Worm (Caenorhabditis elegans): ENCODE results near the gene F42A8.1.

The F42A8.1 gene

ce11 chrII:9305575-9305974 is 40.8 kb downstream of the F42A8.1 start:
- TF ChIP-seq ces-1 (GFP tag; optimal IDR thresholded peaks at IDR 0.05) = peak; percentile 85
- TF ChIP-seq unc-62 (GFP tag; optimal IDR thresholded peaks at IDR 0.05) = peak; percentile 30
- TF ChIP-seq ham-2 (GFP tag; optimal IDR thresholded peaks at IDR 0.05) = no peak
- TF ChIP-seq mab-5 (tag; optimal IDR thresholded peaks at IDR 0.05) = no peak
- TF ChIP-seq blmp-1 (tag; optimal IDR thresholded peaks at IDR 0.05) = no peak
- no peak for TF ChIP-seq sem-2 (GFP tag; optimal IDR thresholded peaks at IDR 0.05)
- no peak for TF ChIP-seq nhr-12 (tag; optimal IDR thresholded peaks at IDR 0.05)
- no peak for TF ChIP-seq elt-1 (tag; optimal IDR thresholded peaks at IDR 0.05; ENCODE audit: borderline replicate concordance, insufficient read depth)
- TF ChIP-seq mls-2 (tag; optimal IDR thresholded peaks at IDR 0.05) = no peak
- no peak for TF ChIP-seq lin-32 (GFP tag; optimal IDR thresholded peaks at IDR 0.05)
- TF ChIP-seq elt-3 (tag; optimal IDR thresholded peaks at IDR 0.05) = no peak
- no peak for TF ChIP-seq hlh-1 (tag; optimal IDR thresholded peaks at IDR 0.05)
- no peak for TF ChIP-seq unc-120 (tag; optimal IDR thresholded peaks at IDR 0.05; ENCODE audit: poor library complexity, severe bottlenecking)

- TF ChIP-seq nhr-237 (tag; optimal IDR thresholded peaks at IDR 0.05) = no peak
- TF ChIP-seq pha-4 (tag; optimal IDR thresholded peaks at IDR 0.05) = no peak
- no peak for TF ChIP-seq ham-2 (GFP tag; optimal IDR thresholded peaks at IDR 0.05)
- TF ChIP-seq mep-1 (tag; optimal IDR thresholded peaks at IDR 0.05) = no peak
- TF ChIP-seq ces-1 (GFP tag; optimal IDR thresholded peaks at IDR 0.05) = peak; percentile 94
- TF ChIP-seq lin-32 (GFP tag; optimal IDR thresholded peaks at IDR 0.05) = no peak
- TF ChIP-seq unc-39 (tag; optimal IDR thresholded peaks at IDR 0.05) = no peak
- no peak for TF ChIP-seq tbx-8 (GFP tag; optimal IDR thresholded peaks at IDR 0.05)
- no peak for TF ChIP-seq unc-62 (GFP tag; optimal IDR thresholded peaks at IDR 0.05)
- TF ChIP-seq elt-1 (tag; optimal IDR thresholded peaks at IDR 0.05; ENCODE audit: borderline replicate concordance, insufficient read depth) = no peak
- TF ChIP-seq cnd-1 (tag; optimal IDR thresholded peaks at IDR 0.05) = peak; percentile 20
- TF ChIP-seq bed-3 (GFP tag; optimal IDR thresholded peaks at IDR 0.05) = no peak
- no peak for TF ChIP-seq elt-3 (tag; optimal IDR thresholded peaks at IDR 0.05)
- no peak for TF ChIP-seq unc-120 (tag; optimal IDR thresholded peaks at IDR 0.05; ENCODE audit: poor library complexity, severe bottlenecking)
- no peak for TF ChIP-seq sptf-1 (tag; optimal IDR thresholded peaks at IDR 0.05)
- no peak for TF ChIP-seq lin-13 (tag; optimal IDR thresholded peaks at IDR 0.05)
- no peak for TF ChIP-seq nhr-12 (tag; optimal IDR thresholded peaks at IDR 0.05)
- TF ChIP-seq hlh-1 (tag; optimal IDR thresholded peaks at IDR 0.05) = peak; percentile 26
- TF ChIP-seq M03D4.4 (tag; optimal IDR thresholded peaks at IDR 0.05) = no peak
- TF ChIP-seq ztf-11 (tag; optimal IDR thresholded peaks at IDR 0.05) = no peak
- peak; percentile 34 for TF ChIP-seq mls-2 (tag; optimal IDR thresholded peaks at IDR 0.05)
- no peak for TF ChIP-seq ceh-43 (GFP tag; optimal IDR thresholded peaks at IDR 0.05)
- TF ChIP-seq nhr-28 (tag; optimal IDR thresholded peaks at IDR 0.05) = no peak
- no peak for TF ChIP-seq ceh-39 (tag; optimal IDR thresholded peaks at IDR 0.05)
- TF ChIP-seq snpc-4 (tag; optimal IDR thresholded peaks at IDR 0.05) = no peak
- TF ChIP-seq nhr-2 (tag; optimal IDR thresholded peaks at IDR 0.05) = no peak
These were observed 41.5 kb downstream of the F42A8.1 start for ce11 chrII:9304849-9305248.

- peak; percentile 8 for TF ChIP-seq ces-1 (GFP tag; optimal IDR thresholded peaks at IDR 0.05)
- no peak for TF ChIP-seq unc-62 (GFP tag; optimal IDR thresholded peaks at IDR 0.05)
These were observed 42.8 kb downstream of the F42A8.1 start for ce11 chrII:9303545-9303944.

ce11 chrII:9301065-9301464 is 45.3 kb downstream of the F42A8.1 start:
- TF ChIP-seq blmp-1 (tag; optimal IDR thresholded peaks at IDR 0.05) (no peak), elt-1 (tag; optimal IDR thresholded peaks at IDR 0.05; ENCODE audit: borderline replicate concordance, insufficient read depth) (peak; percentile 22), zip-8 (tag; optimal IDR thresholded peaks at IDR 0.05) (no peak), nhr-2 (tag; optimal IDR thresholded peaks at IDR 0.05) (peak; percentile 28)

ce11 chrII:9299679-9300078 is 46.7 kb downstream of the F42A8.1 start:
- TF ChIP-seq ztf-11 (tag; optimal IDR thresholded peaks at IDR 0.05) (no peak), cnd-1 (tag; optimal IDR thresholded peaks at IDR 0.05) (no peak), blmp-1 (tag; optimal IDR thresholded peaks at IDR 0.05) (no peak), elt-3 (tag; optimal IDR thresholded peaks at IDR 0.05) (no peak), snpc-4 (tag; optimal IDR thresholded peaks at IDR 0.05) (no peak), ceh-43 (GFP tag; optimal IDR thresholded peaks at IDR 0.05) (no peak), unc-39 (tag; optimal IDR thresholded peaks at IDR 0.05) (no peak), elt-1 (tag; optimal IDR thresholded peaks at IDR 0.05; ENCODE audit: borderline replicate concordance, insufficient read depth) (no peak), nhr-12 (tag; optimal IDR thresholded peaks at IDR 0.05) (no peak), tbx-8 (GFP tag; optimal IDR thresholded peaks at IDR 0.05) (no peak), sem-2 (GFP tag; optimal IDR thresholded peaks at IDR 0.05) (no peak), unc-62 (GFP tag; optimal IDR thresholded peaks at IDR 0.05) (peak; percentile 53), hlh-1 (tag; optimal IDR thresholded peaks at IDR 0.05) (peak; percentile 31), M03D4.4 (tag; optimal IDR thresholded peaks at IDR 0.05) (no peak), lin-32 (GFP tag; optimal IDR thresholded peaks at IDR 0.05) (no peak), bed-3 (GFP tag; optimal IDR thresholded peaks at IDR 0.05) (no peak), drap-1 (GFP tag; optimal IDR thresholded peaks at IDR 0.05) (no peak), mab-5 (tag; optimal IDR thresholded peaks at IDR 0.05) (peak; percentile 88), ceh-39 (tag; optimal IDR thresholded peaks at IDR 0.05) (no peak), nhr-2 (tag; optimal IDR thresholded peaks at IDR 0.05) (no peak), unc-120 (tag; optimal IDR thresholded peaks at IDR 0.05; ENCODE audit: poor library complexity, severe bottlenecking) (peak; percentile 10), nhr-76 (tag; optimal IDR thresholded peaks at IDR 0.05) (no peak), zip-8 (tag; optimal IDR thresholded peaks at IDR 0.05) (no peak), lin-13 (tag; optimal IDR thresholded peaks at IDR 0.05) (no peak), mls-2 (tag; optimal IDR thresholded peaks at IDR 0.05) (no peak), ceh-83 (GFP tag; optimal IDR thresholded peaks at IDR 0.05) (no peak)
